Fruit fly (Drosophila melanogaster) whole organism, embryonic: ENCODE results near the gene CG34163.
A peak's percentile ranks its signal among the peaks of the same experiment; 100 is the strongest.

Experiments used
- Ada2b ChIP-seq: fragments of 200-800 bp; sonication (Bioruptor generic); IDR thresholded peaks from 2 replicates; pipeline ENCODE4 v1.3.6; 2022; ENCODE audit warnings: missing biosample characterization, missing genetic modification characterization
- Awh ChIP-seq: fragments of 200-800 bp; sonication (Bioruptor generic); IDR thresholded peaks from 2 replicates; pipeline ENCODE4, ENCODE4 v1.3.6; 2022; ENCODE audit warnings: missing biosample characterization, missing genetic modification characterization
- Bgb ChIP-seq: fragments of 200-800 bp; sonication (Bioruptor generic); IDR thresholded peaks from 2 replicates; pipeline ENCODE4 v1.3.6; 2022; ENCODE audit warnings: missing biosample characterization, missing genetic modification characterization; ENCODE audit not compliant: partially characterized antibody
- CG10209 ChIP-seq: fragments of 200-800 bp; sonication (Bioruptor generic); optimal IDR thresholded peaks from 3 replicates; lab custom pipeline; 2017; ENCODE audit warnings: missing biosample characterization, mild to moderate bottlenecking, missing genetic modification characterization, missing genetic modification reagents
- CG11504 ChIP-seq: fragments of 200-800 bp; sonication (Bioruptor generic); optimal IDR thresholded peaks from 3 replicates; lab custom pipeline; 2019; ENCODE audit warnings: missing biosample characterization, mild to moderate bottlenecking, missing genetic modification characterization, moderate library complexity
- CG13894 ChIP-seq: fragments of 200-800 bp; sonication (Bioruptor generic); optimal IDR thresholded peaks from 3 replicates; lab custom pipeline; 2018; ENCODE audit warnings: missing biosample characterization, mild to moderate bottlenecking, missing genetic modification characterization, moderate library complexity
- CG17328 ChIP-seq: fragments of 200-800 bp; sonication (Bioruptor generic); IDR thresholded peaks from 2 replicates; pipeline ENCODE4 v1.3.6; 2022; ENCODE audit warnings: missing biosample characterization, missing genetic modification characterization
- CG17359 ChIP-seq: fragments of 200-800 bp; sonication (Bioruptor generic); optimal IDR thresholded peaks from 3 replicates; lab custom pipeline; 2018; ENCODE audit warnings: missing biosample characterization, mild to moderate bottlenecking, missing genetic modification characterization, moderate library complexity
- CG1792 ChIP-seq: fragments of 200-800 bp; sonication (Bioruptor generic); optimal IDR thresholded peaks from 2 replicates; lab custom pipeline; 2016; ENCODE audit warnings: missing biosample characterization, missing genetic modification characterization
- CG18619 ChIP-seq: fragments of 200-800 bp; sonication (Bioruptor generic); optimal IDR thresholded peaks from 3 replicates; lab custom pipeline; 2017; ENCODE audit warnings: missing biosample characterization, mild to moderate bottlenecking, missing genetic modification characterization
- CG30020 ChIP-seq: fragments of 200-800 bp; optimal IDR thresholded peaks from 2 replicates; lab custom pipeline; 2019; ENCODE audit warnings: missing biosample characterization, mild to moderate bottlenecking, missing genetic modification characterization, moderate library complexity
- CG32767 ChIP-seq: fragments of 200-800 bp; sonication (Bioruptor generic); IDR thresholded peaks from 2 replicates; pipeline ENCODE4 v1.3.6; 2022; ENCODE audit warnings: missing biosample characterization, missing genetic modification characterization
- CG34224 ChIP-seq: fragments of 200-800 bp; sonication (Bioruptor generic); IDR thresholded peaks from 3 replicates; pipeline ENCODE4 v1.3.6; 2022; ENCODE audit warnings: missing biosample characterization, missing genetic modification characterization; ENCODE audit not compliant: partially characterized antibody
- CG6683 ChIP-seq: fragments of 200-800 bp; sonication (Bioruptor generic); optimal IDR thresholded peaks from 2 replicates; lab custom pipeline; 2017; ENCODE audit warnings: missing biosample characterization, mild to moderate bottlenecking, missing genetic modification characterization, missing genetic modification reagents
- CG8765 ChIP-seq: fragments of 200-800 bp; sonication (Bioruptor generic); IDR thresholded peaks from 2 replicates; pipeline ENCODE4 v1.3.6; 2022; ENCODE audit warnings: missing biosample characterization, missing genetic modification characterization
- CG9797 ChIP-seq: fragments of 200-800 bp; sonication (Bioruptor generic); optimal IDR thresholded peaks from 3 replicates; lab custom pipeline; 2018; ENCODE audit warnings: missing biosample characterization, mild to moderate bottlenecking, missing genetic modification characterization
- CG9876 ChIP-seq: fragments of 200-800 bp; sonication (Bioruptor generic); optimal IDR thresholded peaks from 2 replicates; lab custom pipeline; 2016; ENCODE audit warnings: missing biosample characterization, missing genetic modification characterization
- CG9932 ChIP-seq: fragments of 200-800 bp; sonication (Bioruptor generic); IDR thresholded peaks from 2 replicates; pipeline ENCODE4 v1.3.6; 2022; ENCODE audit warnings: missing biosample characterization, missing genetic modification characterization
- Dad ChIP-seq: fragments of 200-800 bp; sonication (Bioruptor generic); optimal IDR thresholded peaks from 3 replicates; lab custom pipeline; 2016; ENCODE audit warnings: missing biosample characterization, missing genetic modification characterization
- Dp ChIP-seq: fragments of 200-800 bp; sonication (Bioruptor generic); optimal IDR thresholded peaks from 2 replicates; lab custom pipeline; 2018; ENCODE audit warnings: missing biosample characterization, mild to moderate bottlenecking, missing genetic modification characterization, moderate library complexity
- Elba2 ChIP-seq: fragments of 200-800 bp; sonication (Bioruptor generic); optimal IDR thresholded peaks from 3 replicates; lab custom pipeline; 2016; ENCODE audit warnings: missing biosample characterization, missing genetic modification characterization
- Ets65A ChIP-seq: fragments of 200-800 bp; sonication (Bioruptor generic); peaks from one replicate; lab custom pipeline; 2016; ENCODE audit warnings: missing biosample characterization, missing genetic modification characterization
- Ets97D ChIP-seq: fragments of 200-800 bp; sonication (Bioruptor generic); optimal IDR thresholded peaks from 3 replicates; lab custom pipeline; 2016; ENCODE audit warnings: missing biosample characterization, missing genetic modification characterization
- MBD-R2 ChIP-seq: fragments of 200-800 bp; sonication (Bioruptor generic); IDR thresholded peaks from 2 replicates; pipeline ENCODE4 v1.3.6; 2022; ENCODE audit warnings: missing biosample characterization, missing genetic modification characterization
- Max ChIP-seq: fragments of 200-800 bp; sonication (Bioruptor generic); optimal IDR thresholded peaks from 2 replicates; lab custom pipeline; 2016; ENCODE audit warnings: missing biosample characterization, mild to moderate bottlenecking, missing genetic modification characterization
- Mrtf ChIP-seq: fragments of 200-800 bp; sonication (Bioruptor generic); IDR thresholded peaks from 3 replicates; pipeline ENCODE4 v1.3.6; 2022; ENCODE audit warnings: missing biosample characterization, missing genetic modification characterization
- Opbp ChIP-seq: fragments of 200-800 bp; sonication (Bioruptor generic); IDR thresholded peaks from 3 replicates; pipeline ENCODE4 v1.3.6; 2022; ENCODE audit warnings: missing biosample characterization, missing genetic modification characterization; ENCODE audit not compliant: partially characterized antibody
- Optix ChIP-seq: fragments of 200-800 bp; sonication (Bioruptor generic); IDR thresholded peaks from 3 replicates; pipeline ENCODE4 v1.3.6; 2022; ENCODE audit warnings: missing biosample characterization, missing genetic modification characterization
- Scr ChIP-seq: fragments of 200-800 bp; sonication (Bioruptor generic); IDR thresholded peaks from 2 replicates; pipeline ENCODE4 v1.3.6; 2022; ENCODE audit warnings: missing biosample characterization, missing genetic modification characterization; ENCODE audit not compliant: partially characterized antibody
- Spps ChIP-seq: fragments of 200-800 bp; sonication (Bioruptor generic); optimal IDR thresholded peaks from 2 replicates; lab custom pipeline; 2018; ENCODE audit warnings: missing biosample characterization, mild to moderate bottlenecking, missing genetic modification characterization
- Ssrp ChIP-seq: fragments of 200-800 bp; sonication (Bioruptor generic); optimal IDR thresholded peaks from 2 replicates; lab custom pipeline; 2018; ENCODE audit warnings: missing biosample characterization, mild to moderate bottlenecking, missing genetic modification characterization, moderate library complexity
- Xrp1 ChIP-seq: fragments of 200-800 bp; sonication (Bioruptor generic); IDR thresholded peaks from 2 replicates; pipeline ENCODE4 v1.3.6; 2022; ENCODE audit warnings: missing biosample characterization, missing genetic modification characterization
- aop ChIP-seq: fragments of 200-800 bp; sonication (Bioruptor generic); IDR thresholded peaks from 2 replicates; pipeline ENCODE4 v1.3.6; 2022; ENCODE audit warnings: missing biosample characterization, missing genetic modification characterization
- bcd ChIP-seq: fragments of 200-800 bp; sonication (Bioruptor generic); optimal IDR thresholded peaks from 2 replicates; lab custom pipeline; 2017; ENCODE audit warnings: missing biosample characterization, mild to moderate bottlenecking, missing genetic modification characterization
- bowl ChIP-seq: fragments of 200-800 bp; sonication (Bioruptor generic); IDR thresholded peaks from 2 replicates; pipeline ENCODE4 v1.3.6; 2022; ENCODE audit warnings: missing biosample characterization, missing genetic modification characterization
- caup ChIP-seq: fragments of 200-800 bp; sonication (Bioruptor generic); optimal IDR thresholded peaks from 3 replicates; lab custom pipeline; 2017; ENCODE audit warnings: missing biosample characterization, mild to moderate bottlenecking, missing genetic modification characterization, moderate library complexity; ENCODE audit not compliant: severe bottlenecking
- crol ChIP-seq: fragments of 200-800 bp; sonication (Bioruptor generic); IDR thresholded peaks from 2 replicates; pipeline ENCODE4 v1.3.6; 2022; ENCODE audit warnings: missing biosample characterization, missing genetic modification characterization
- dm ChIP-seq: fragments of 200-800 bp; sonication (Bioruptor generic); optimal IDR thresholded peaks from 3 replicates; lab custom pipeline; 2016; ENCODE audit warnings: missing biosample characterization, missing genetic modification characterization
- dpn ChIP-seq, 2 experiments: fragments of 200-800 bp; sonication (Bioruptor generic); optimal IDR thresholded peaks; 3 replicates each; lab custom pipeline; 2016; ENCODE audit warnings: missing biosample characterization in 2 of 2, missing genetic modification characterization in 2 of 2
- ewg ChIP-seq: fragments of 200-800 bp; sonication (Bioruptor generic); optimal IDR thresholded peaks from 3 replicates; lab custom pipeline; 2017; ENCODE audit warnings: mild to moderate bottlenecking, missing biosample characterization, missing genetic modification reagents, missing genetic modification characterization
- fd96Cb ChIP-seq: fragments of 200-800 bp; sonication (Bioruptor generic); optimal IDR thresholded peaks from 2 replicates; lab custom pipeline; 2018; ENCODE audit warnings: missing biosample characterization, mild to moderate bottlenecking, missing genetic modification characterization, moderate library complexity
- grau ChIP-seq: fragments of 200-800 bp; optimal IDR thresholded peaks from 3 replicates; lab custom pipeline; 2019; ENCODE audit warnings: missing biosample characterization, mild to moderate bottlenecking, missing genetic modification characterization, moderate library complexity
- hth ChIP-seq: fragments of >200 bp; optimal IDR thresholded peaks from 2 replicates; lab custom pipeline; 2017; ENCODE audit warnings: inconsistent platforms
- ind ChIP-seq: fragments of 200-800 bp; sonication (Bioruptor generic); optimal IDR thresholded peaks from 3 replicates; lab custom pipeline; 2016; ENCODE audit warnings: missing biosample characterization, missing genetic modification characterization
- maf-S ChIP-seq: fragments of 200-800 bp; sonication (Bioruptor generic); optimal IDR thresholded peaks from 2 replicates; lab custom pipeline; 2016; ENCODE audit warnings: missing biosample characterization, missing genetic modification characterization
- phol ChIP-seq: fragments of 200-800 bp; sonication (Bioruptor generic); optimal IDR thresholded peaks from 3 replicates; lab custom pipeline; 2018; ENCODE audit warnings: missing biosample characterization, mild to moderate bottlenecking, missing genetic modification characterization, moderate library complexity
- sens ChIP-seq: fragments of 200-800 bp; sonication (Bioruptor generic); peaks from one replicate; lab custom pipeline; 2016; ENCODE audit warnings: missing biosample characterization, missing genetic modification characterization
- shn ChIP-seq: fragments of 200-800 bp; sonication (Bioruptor generic); optimal IDR thresholded peaks from 3 replicates; lab custom pipeline; 2016; ENCODE audit warnings: missing biosample characterization, missing genetic modification characterization
- sr ChIP-seq: fragments of 200-800 bp; sonication (Bioruptor generic); IDR thresholded peaks from 3 replicates; pipeline ENCODE4 v1.3.6; 2022; ENCODE audit warnings: missing biosample characterization, missing genetic modification characterization
- tna ChIP-seq: fragments of 200-800 bp; sonication (Bioruptor generic); IDR thresholded peaks from 2 replicates; pipeline ENCODE4 v1.3.6; 2022; ENCODE audit warnings: missing biosample characterization, missing genetic modification characterization; ENCODE audit not compliant: partially characterized antibody
- trem ChIP-seq: fragments of 200-800 bp; optimal IDR thresholded peaks from 3 replicates; lab custom pipeline; 2019; ENCODE audit warnings: missing biosample characterization, mild to moderate bottlenecking, missing genetic modification characterization, moderate library complexity
- yki ChIP-seq: fragments of >200 bp; optimal IDR thresholded peaks from 3 replicates; lab custom pipeline; 2018

Gene CG34163

dm6 chr2L:12038177-12038581, 50.1 kb downstream of the CG34163 start, which contains the start of gene Tom70 (continued):
- TF ChIP-seq aop (GFP tag; lab: Robert Waterston, UW) (no peak), Ssrp (tag; lab: Kevin White, UChicago) (no peak), CG9876 (GFP tag; lab: Kevin White, UChicago) (no peak), hth (lab: Kevin White, UChicago) (no peak), Ets97D (GFP tag; lab: Kevin White, UChicago) (peak; percentile 17), CG10209 (GFP tag; lab: Kevin White, UChicago) (no peak), sens (GFP tag; lab: Kevin White, UChicago) (no peak), Dp (GFP tag; lab: Kevin White, UChicago) (peak; percentile 36), tna (GFP tag; lab: Robert Waterston, UW) (no peak), CG17328 (GFP tag; lab: Robert Waterston, UW) (no peak), shn (GFP tag; lab: Kevin White, UChicago) (no peak), Bgb (GFP tag; lab: Robert Waterston, UW) (peak; percentile 61), CG6683 (no peak), CG8765 (GFP tag; lab: Robert Waterston, UW) (no peak), Scr (GFP tag; lab: Robert Waterston, UW) (peak; percentile 58), bowl (no peak), caup (GFP tag; lab: Kevin White, UChicago) (no peak), ind (GFP tag; lab: Kevin White, UChicago) (no peak), fd96Cb (tag; lab: Kevin White, UChicago) (no peak), CG9797 (GFP tag; lab: Kevin White, UChicago) (no peak), maf-S (no peak), CG18619 (GFP tag; lab: Kevin White, UChicago) (no peak), dm (GFP tag; lab: Kevin White, UChicago) (peak; percentile 56), bcd (GFP tag; lab: Kevin White, UChicago) (no peak), Awh (no peak), CG1792 (GFP tag; lab: Kevin White, UChicago) (no peak), grau (tag; lab: Kevin White, UChicago) (no peak), Optix (GFP tag; lab: Robert Waterston, UW) (no peak), Mrtf (GFP tag; lab: Robert Waterston, UW) (no peak), CG30020 (tag; lab: Kevin White, UChicago) (peak; percentile 5), CG34224 (GFP tag; lab: Robert Waterston, UW) (peak; percentile 67), Max (peak; percentile 8), CG17359 (tag; lab: Kevin White, UChicago) (no peak), Spps (no peak), phol (tag; lab: Kevin White, UChicago) (peak; percentile 3), Dad (GFP tag; lab: Kevin White, UChicago) (no peak), Ets65A (GFP tag; lab: Kevin White, UChicago) (no peak), crol (GFP tag; lab: Robert Waterston, UW) (0 out of 2 replicates have a peak, but pooled peaks have one; percentile 10), sr (GFP tag; lab: Robert Waterston, UW) (no peak), ewg (GFP tag; lab: Kevin White, UChicago) (no peak), MBD-R2 (GFP tag; lab: Robert Waterston, UW) (peak; percentile 76), trem (tag; lab: Kevin White, UChicago) (peak; percentile 38), Opbp (0 out of 3 replicates have a peak, but pooled peaks have one; percentile 30), yki (lab: Kevin White, UChicago) (no peak), CG9932 (GFP tag; lab: Robert Waterston, UW) (no peak), dpn (GFP tag; optimal IDR thresholded peaks at IDR 0.05; lab: Kevin White, UChicago) (no peak), Xrp1 (no peak), CG11504 (tag; lab: Kevin White, UChicago) (no peak), Ada2b (GFP tag; lab: Robert Waterston, UW) (no peak), CG32767 (GFP tag; lab: Robert Waterston, UW) (no peak), Elba2 (GFP tag; lab: Kevin White, UChicago) (no peak), CG13894 (no peak)
